Fruit fly (Drosophila melanogaster) whole organism, embryonic: Measurements from ENCODE around the gene Cdc14.

Experiments
- Asciz ChIP-seq: fragments of 200-800 bp; sonication (Bioruptor generic); optimal IDR thresholded peaks from 2 replicates; lab custom pipeline; 2017; ENCODE audit warnings: missing biosample characterization, mild to moderate bottlenecking, missing genetic modification characterization, missing genetic modification reagents
- Atf6 ChIP-seq: fragments of 200-800 bp; sonication (Bioruptor generic); IDR thresholded peaks from 2 replicates; pipeline ENCODE4 v1.3.6; 2022; ENCODE audit warnings: missing biosample characterization, missing genetic modification characterization
- B-H2 ChIP-seq: fragments of 200-800 bp; sonication (Bioruptor generic); optimal IDR thresholded peaks from 2 replicates; lab custom pipeline; 2018; ENCODE audit warnings: missing biosample characterization, mild to moderate bottlenecking, missing genetic modification characterization
- CG10209 ChIP-seq: fragments of 200-800 bp; sonication (Bioruptor generic); optimal IDR thresholded peaks from 3 replicates; lab custom pipeline; 2017; ENCODE audit warnings: missing biosample characterization, mild to moderate bottlenecking, missing genetic modification characterization, missing genetic modification reagents
- CG10979 ChIP-seq: fragments of 200-800 bp; sonication (Bioruptor generic); optimal IDR thresholded peaks from 2 replicates; lab custom pipeline; 2018; ENCODE audit warnings: missing biosample characterization, mild to moderate bottlenecking, missing genetic modification characterization, moderate library complexity
- CG11456 ChIP-seq: fragments of 200-800 bp; sonication (Bioruptor generic); IDR thresholded peaks from 3 replicates; pipeline ENCODE4 v1.3.6; 2022; ENCODE audit warnings: missing biosample characterization, missing genetic modification characterization
- CG12299 ChIP-seq: fragments of 200-800 bp; sonication (Bioruptor generic); optimal IDR thresholded peaks from 2 replicates; lab custom pipeline; 2018; ENCODE audit warnings: missing biosample characterization, mild to moderate bottlenecking, missing genetic modification characterization
- CG12391 ChIP-seq: fragments of 200-800 bp; sonication (Bioruptor generic); optimal IDR thresholded peaks from 3 replicates; lab custom pipeline; 2018; ENCODE audit warnings: missing biosample characterization, mild to moderate bottlenecking, missing genetic modification characterization, moderate library complexity
- CG14667 ChIP-seq: fragments of 200-800 bp; sonication (Bioruptor generic); IDR thresholded peaks from 2 replicates; pipeline ENCODE4 v1.3.6; 2022; ENCODE audit warnings: missing biosample characterization, missing genetic modification characterization
- CG17359 ChIP-seq: fragments of 200-800 bp; sonication (Bioruptor generic); optimal IDR thresholded peaks from 3 replicates; lab custom pipeline; 2018; ENCODE audit warnings: missing biosample characterization, mild to moderate bottlenecking, missing genetic modification characterization, moderate library complexity
- CG18011 ChIP-seq: fragments of 200-800 bp; sonication (Bioruptor generic); optimal IDR thresholded peaks from 2 replicates; lab custom pipeline; 2017; ENCODE audit warnings: missing biosample characterization, missing genetic modification characterization, mild to moderate bottlenecking, moderate library complexity, missing genotype
- CG2120 ChIP-seq: fragments of 200-800 bp; sonication (Bioruptor generic); optimal IDR thresholded peaks from 3 replicates; lab custom pipeline; 2016; ENCODE audit warnings: missing biosample characterization, missing genetic modification characterization
- CG5245 ChIP-seq: fragments of 200-800 bp; sonication (Bioruptor generic); optimal IDR thresholded peaks from 3 replicates; lab custom pipeline; 2016; ENCODE audit warnings: missing biosample characterization, missing genetic modification characterization
- CG6683 ChIP-seq: fragments of 200-800 bp; sonication (Bioruptor generic); optimal IDR thresholded peaks from 2 replicates; lab custom pipeline; 2017; ENCODE audit warnings: missing biosample characterization, mild to moderate bottlenecking, missing genetic modification characterization, missing genetic modification reagents
- CG7745 ChIP-seq: fragments of 200-800 bp; sonication (Bioruptor generic); optimal IDR thresholded peaks from 2 replicates; lab custom pipeline; 2018; ENCODE audit warnings: missing biosample characterization, mild to moderate bottlenecking, missing genetic modification characterization, moderate library complexity
- CG7963 ChIP-seq: fragments of 200-800 bp; sonication (Bioruptor generic); IDR thresholded peaks from 3 replicates; pipeline ENCODE4 v1.3.6; 2022; ENCODE audit warnings: missing biosample characterization, missing genetic modification characterization; ENCODE audit not compliant: partially characterized antibody
- CG8281 ChIP-seq: fragments of 200-800 bp; sonication (Bioruptor generic); optimal IDR thresholded peaks from 2 replicates; lab custom pipeline; 2018; ENCODE audit warnings: missing biosample characterization, mild to moderate bottlenecking, missing genetic modification characterization, moderate library complexity
- CG8944 ChIP-seq: fragments of 200-800 bp; sonication (Bioruptor generic); optimal IDR thresholded peaks from 3 replicates; lab custom pipeline; 2016; ENCODE audit warnings: missing biosample characterization, missing genetic modification characterization
- Camta ChIP-seq: fragments of 200-800 bp; sonication (Bioruptor generic); optimal IDR thresholded peaks from 2 replicates; lab custom pipeline; 2016; ENCODE audit warnings: missing biosample characterization, missing genetic modification characterization
- Chrac-16 ChIP-seq: fragments of 200-800 bp; sonication (Bioruptor generic); optimal IDR thresholded peaks from 3 replicates; lab custom pipeline; 2016; ENCODE audit warnings: missing biosample characterization, missing genetic modification characterization
- CrebB ChIP-seq: fragments of 200-800 bp; sonication (Bioruptor generic); optimal IDR thresholded peaks from 3 replicates; lab custom pipeline; 2018; ENCODE audit warnings: missing biosample characterization, mild to moderate bottlenecking, missing genetic modification characterization
- Dip2 ChIP-seq: fragments of 200-800 bp; sonication (Bioruptor generic); IDR thresholded peaks from 2 replicates; pipeline ENCODE4 v1.3.6; 2022; ENCODE audit warnings: missing biosample characterization, missing genetic modification characterization
- E2f2 ChIP-seq: fragments of 200-800 bp; sonication (Bioruptor generic); IDR thresholded peaks from 2 replicates; pipeline ENCODE4 v1.3.6; 2022; ENCODE audit warnings: missing biosample characterization, missing genetic modification characterization
- Fer2 ChIP-seq: fragments of 200-800 bp; sonication (Bioruptor generic); optimal IDR thresholded peaks from 2 replicates; lab custom pipeline; 2018; ENCODE audit warnings: missing biosample characterization, mild to moderate bottlenecking, missing genetic modification characterization, moderate library complexity
- HLHmδ ChIP-seq: fragments of 200-800 bp; sonication (Bioruptor generic); optimal IDR thresholded peaks from 2 replicates; lab custom pipeline; 2018; ENCODE audit warnings: missing biosample characterization, mild to moderate bottlenecking, missing genetic modification characterization, moderate library complexity
- Hr3 ChIP-seq: fragments of 200-800 bp; sonication (Bioruptor generic); optimal IDR thresholded peaks from 3 replicates; lab custom pipeline; 2016; ENCODE audit warnings: missing biosample characterization, missing genetic modification characterization
- Hsf ChIP-seq: fragments of 200-800 bp; sonication (Bioruptor generic); optimal IDR thresholded peaks from 3 replicates; lab custom pipeline; 2016; ENCODE audit warnings: missing biosample characterization, missing genetic modification characterization
- Oli ChIP-seq: fragments of 200-800 bp; sonication (Bioruptor generic); optimal IDR thresholded peaks from 2 replicates; lab custom pipeline; 2018; ENCODE audit warnings: missing biosample characterization, mild to moderate bottlenecking, missing genetic modification characterization, moderate library complexity
- Pdp1 ChIP-seq, 2 experiments: fragments of 200-800 bp; sonication (Bioruptor generic); optimal IDR thresholded peaks; 3 replicates each; lab custom pipeline; 2016; ENCODE audit warnings: missing biosample characterization in 2 of 2, missing genetic modification characterization in 2 of 2, mild to moderate bottlenecking in 1 of 2, moderate library complexity in 1 of 2
- Taf1 ChIP-seq: fragments of 200-800 bp; sonication (Bioruptor generic); IDR thresholded peaks from 2 replicates; pipeline ENCODE4 v1.3.6; 2022; ENCODE audit warnings: missing biosample characterization, missing genetic modification characterization
- ase ChIP-seq: fragments of 200-800 bp; sonication (Bioruptor generic); IDR thresholded peaks from 3 replicates; pipeline ENCODE4 v1.3.6; 2022; ENCODE audit warnings: missing biosample characterization, missing genetic modification characterization
- bab2 ChIP-seq: fragments of 200-800 bp; sonication (Bioruptor generic); optimal IDR thresholded peaks from 2 replicates; lab custom pipeline; 2016; ENCODE audit warnings: missing biosample characterization, missing genetic modification characterization
- dimm ChIP-seq: fragments of 200-800 bp; sonication (Bioruptor generic); IDR thresholded peaks from 2 replicates; pipeline ENCODE4 v1.3.6; 2022; ENCODE audit warnings: missing biosample characterization, missing genetic modification characterization
- fd96Cb ChIP-seq: fragments of 200-800 bp; sonication (Bioruptor generic); optimal IDR thresholded peaks from 2 replicates; lab custom pipeline; 2018; ENCODE audit warnings: missing biosample characterization, mild to moderate bottlenecking, missing genetic modification characterization, moderate library complexity
- gcm ChIP-seq: fragments of 200-800 bp; sonication (Bioruptor generic); optimal IDR thresholded peaks from 2 replicates; lab custom pipeline; 2019; ENCODE audit warnings: missing biosample characterization, mild to moderate bottlenecking, missing genetic modification characterization, moderate library complexity
- hb ChIP-seq: fragments of 200-800 bp; sonication (Bioruptor generic); IDR thresholded peaks from 3 replicates; pipeline ENCODE4 v1.3.6; 2022; ENCODE audit warnings: missing biosample characterization, missing genetic modification characterization; ENCODE audit not compliant: partially characterized antibody
- her ChIP-seq: fragments of 200-800 bp; sonication (Bioruptor generic); optimal IDR thresholded peaks from 2 replicates; lab custom pipeline; 2016; ENCODE audit warnings: missing biosample characterization, missing genetic modification characterization
- jing ChIP-seq: fragments of 200-800 bp; sonication (Bioruptor generic); optimal IDR thresholded peaks from 2 replicates; lab custom pipeline; 2018; ENCODE audit warnings: missing biosample characterization, mild to moderate bottlenecking, missing genetic modification characterization
- lmd ChIP-seq: fragments of 200-800 bp; sonication (Bioruptor generic); IDR thresholded peaks from 2 replicates; pipeline ENCODE4 v1.3.6; 2022; ENCODE audit warnings: missing biosample characterization, missing genetic modification characterization
- lov ChIP-seq, 2 experiments: fragments of 200-800 bp in 1 of 2; fragments of >200 bp in 1 of 2; sonication (Bioruptor generic) in 1 of 2; IDR thresholded peaks in 1 of 2; optimal IDR thresholded peaks in 1 of 2; 2 replicates in 1 of 2; 3 replicates in 1 of 2; pipeline versions ENCODE4 v1.3.6 to Lab custom; 2017 to 2022; ENCODE audit warnings: missing biosample characterization in 1 of 2, missing genetic modification characterization in 1 of 2
- mam ChIP-seq: fragments of 200-800 bp; sonication (Bioruptor generic); optimal IDR thresholded peaks from 3 replicates; lab custom pipeline; 2016; ENCODE audit warnings: missing biosample characterization, missing genetic modification characterization
- nau ChIP-seq: fragments of 200-800 bp; sonication (Bioruptor generic); optimal IDR thresholded peaks from 3 replicates; lab custom pipeline; 2017; ENCODE audit warnings: missing biosample characterization, mild to moderate bottlenecking, missing genetic modification characterization, missing genetic modification reagents
- oc ChIP-seq: fragments of 200-800 bp; sonication (Bioruptor generic); optimal IDR thresholded peaks from 2 replicates; lab custom pipeline; 2018; ENCODE audit warnings: missing biosample characterization, mild to moderate bottlenecking, missing genetic modification characterization, moderate library complexity
- pb ChIP-seq: fragments of 200-800 bp; sonication (Bioruptor generic); optimal IDR thresholded peaks from 3 replicates; lab custom pipeline; 2016; ENCODE audit warnings: missing biosample characterization, missing genetic modification characterization
- tio ChIP-seq: fragments of 200-800 bp; sonication (Bioruptor generic); optimal IDR thresholded peaks from 2 replicates; lab custom pipeline; 2017; ENCODE audit warnings: missing biosample characterization, missing genetic modification characterization, inconsistent platforms
- wdn ChIP-seq: fragments of 200-800 bp; sonication (Bioruptor generic); IDR thresholded peaks from 2 replicates; pipeline ENCODE4 v1.3.6; 2022; ENCODE audit warnings: missing biosample characterization, missing genetic modification characterization
- wor ChIP-seq: fragments of 200-800 bp; sonication (Bioruptor generic); IDR thresholded peaks from 2 replicates; pipeline ENCODE4 v1.3.6; 2022; ENCODE audit warnings: missing biosample characterization, missing genetic modification characterization
- zf30C ChIP-seq: fragments of 200-800 bp; sonication (Bioruptor generic); optimal IDR thresholded peaks from 3 replicates; lab custom pipeline; 2018; ENCODE audit warnings: missing biosample characterization, mild to moderate bottlenecking, missing genetic modification characterization
- zfh1 ChIP-seq: fragments of 200-800 bp; sonication (Bioruptor generic); IDR thresholded peaks from 3 replicates; pipeline ENCODE4 v1.3.6; 2022; ENCODE audit warnings: missing biosample characterization, missing genetic modification characterization

Gene Cdc14

dm6 chr2L:7799804-7800433 lies 10.6 kb downstream of the Cdc14 start, which contains the start of the genes Herp and r2d2 (continued):
- TF ChIP-seq CG11456 (GFP tag; lab: Robert Waterston, UW) (peak; percentile 88), Atf6 (GFP tag; lab: Robert Waterston, UW) (peak; percentile 92), CG10979 (tag; lab: Kevin White, UChicago) (peak; percentile 81), pb (GFP tag; lab: Kevin White, UChicago) (peak; percentile 93), Fer2 (tag; lab: Kevin White, UChicago) (peak; percentile 87), CG17359 (tag; lab: Kevin White, UChicago) (peak; percentile 81), zfh1 (peak; percentile 86), Asciz (GFP tag; lab: Kevin White, UChicago) (peak; percentile 62), Oli (tag; lab: Kevin White, UChicago) (peak; percentile 83), CG18011 (GFP tag; lab: Kevin White, UChicago) (peak; percentile 61), Camta (GFP tag; lab: Kevin White, UChicago) (peak; percentile 94), dimm (GFP tag; lab: Robert Waterston, UW) (peak; percentile 53), Pdp1 (GFP tag; optimal IDR thresholded peaks at IDR 0.05; lab: Kevin White, UChicago) (peak; percentile 93), Dip2 (GFP tag; lab: Robert Waterston, UW) (no peak), Hr3 (GFP tag; lab: Kevin White, UChicago) (peak; percentile 91), CG14667 (GFP tag; lab: Robert Waterston, UW) (peak; percentile 76; the same call in 1 of the 2 replicates), CG6683 (GFP tag; lab: Kevin White, UChicago) (peak; percentile 62), tio (GFP tag; lab: Kevin White, UChicago) (peak; percentile 87), CG10209 (peak; percentile 88), CG2120 (peak; percentile 96), mam (GFP tag; lab: Kevin White, UChicago) (peak; percentile 96), lmd (GFP tag; lab: Robert Waterston, UW) (peak; percentile 90), Taf1 (GFP tag; lab: Robert Waterston, UW) (peak; percentile 81), jing (peak; percentile 70), fd96Cb (peak; percentile 81), oc (no peak), Chrac-16 (GFP tag; lab: Kevin White, UChicago) (peak; percentile 90), CG7745 (tag; lab: Kevin White, UChicago) (peak; percentile 21), CG12299 (tag; lab: Kevin White, UChicago) (peak; percentile 88), CG8944 (GFP tag; lab: Kevin White, UChicago) (peak; percentile 93), ase (GFP tag; lab: Robert Waterston, UW) (peak; percentile 73; the same call in 2 of the 3 replicates), wor (peak; percentile 84), B-H2 (GFP tag; lab: Kevin White, UChicago) (peak; percentile 94), CG8281 (peak; percentile 84), gcm (GFP tag; lab: Kevin White, UChicago) (peak; percentile 71), bab2 (GFP tag; lab: Kevin White, UChicago) (peak; percentile 92), lov (optimal IDR thresholded peaks at IDR 0.05; lab: Kevin White, UChicago) (no peak), lov (GFP tag; IDR thresholded peaks at IDR 0.05; lab: Robert Waterston, UW) (no peak), E2f2 (GFP tag; lab: Robert Waterston, UW) (peak; percentile 59), hb (GFP tag; lab: Robert Waterston, UW) (0 out of 3 replicates have a peak, but pooled peaks have one; percentile 26), CG12391 (tag; lab: Kevin White, UChicago) (peak; percentile 90), nau (GFP tag; lab: Kevin White, UChicago) (peak; percentile 84), CrebB (tag; lab: Kevin White, UChicago) (peak; percentile 81), Hsf (GFP tag; lab: Kevin White, UChicago) (peak; percentile 93), HLHmδ (no peak), CG7963 (GFP tag; lab: Robert Waterston, UW) (no peak), CG5245 (GFP tag; lab: Kevin White, UChicago) (peak; percentile 83), zf30C (no peak), her (GFP tag; lab: Kevin White, UChicago) (peak; percentile 92), wdn (GFP tag; lab: Robert Waterston, UW) (peak; percentile 80; the same call in 1 of the 2 replicates)
